Fruit fly (Drosophila melanogaster) whole organism, embryonic: ENCODE measurements around the gene Chpf.

Experiments
- CG11398 ChIP-seq: fragments of 200-800 bp; sonication (Bioruptor generic); optimal IDR thresholded peaks from 2 replicates; lab custom pipeline; 2016; ENCODE audit warnings: missing biosample characterization, missing genetic modification characterization
- CG11696 ChIP-seq: fragments of 200-800 bp; sonication (Bioruptor generic); IDR thresholded peaks from 2 replicates; pipeline ENCODE4 v1.3.6; 2022; ENCODE audit warnings: missing biosample characterization, missing genetic modification characterization
- CG13287 ChIP-seq: fragments of 200-800 bp; sonication (Bioruptor generic); IDR thresholded peaks from 2 replicates; pipeline ENCODE4 v1.3.6; 2022; ENCODE audit warnings: missing biosample characterization, missing genetic modification characterization; ENCODE audit not compliant: partially characterized antibody
- CG13775 ChIP-seq: fragments of 200-800 bp; sonication (Bioruptor generic); optimal IDR thresholded peaks from 3 replicates; lab custom pipeline; 2017; ENCODE audit warnings: missing biosample characterization, mild to moderate bottlenecking, missing genetic modification characterization
- CG14965 ChIP-seq: fragments of 200-800 bp; sonication (Bioruptor generic); optimal IDR thresholded peaks from 2 replicates; lab custom pipeline; 2016; ENCODE audit warnings: missing biosample characterization, missing genetic modification characterization, borderline replicate concordance
- CG17385 ChIP-seq: fragments of 200-800 bp; sonication (Bioruptor generic); optimal IDR thresholded peaks from 3 replicates; lab custom pipeline; 2018; ENCODE audit warnings: missing biosample characterization, mild to moderate bottlenecking, missing genetic modification characterization
- CG2120 ChIP-seq: fragments of 200-800 bp; sonication (Bioruptor generic); optimal IDR thresholded peaks from 3 replicates; lab custom pipeline; 2016; ENCODE audit warnings: missing biosample characterization, missing genetic modification characterization
- CG2129 ChIP-seq: fragments of 200-800 bp; sonication (Bioruptor generic); IDR thresholded peaks from 2 replicates; pipeline ENCODE4 v1.3.6; 2022; ENCODE audit warnings: missing biosample characterization, missing genetic modification characterization; ENCODE audit not compliant: partially characterized antibody
- CG2712 ChIP-seq: fragments of 200-800 bp; optimal IDR thresholded peaks from 3 replicates; lab custom pipeline; 2019; ENCODE audit warnings: missing biosample characterization, mild to moderate bottlenecking, missing genetic modification characterization, moderate library complexity
- CG30431 ChIP-seq: fragments of 200-800 bp; sonication (Bioruptor generic); optimal IDR thresholded peaks from 2 replicates; lab custom pipeline; 2017; ENCODE audit warnings: missing biosample characterization, missing genetic modification characterization
- CG31224 ChIP-seq: fragments of 200-800 bp; sonication (Bioruptor generic); IDR thresholded peaks from 2 replicates; pipeline ENCODE4 v1.3.6; 2022; ENCODE audit warnings: missing biosample characterization, missing genetic modification characterization
- CG32532 ChIP-seq: fragments of 200-800 bp; sonication (Bioruptor generic); IDR thresholded peaks from 2 replicates; pipeline ENCODE4 v1.3.6; 2022; ENCODE audit warnings: missing biosample characterization, missing genetic modification characterization
- CG4282 ChIP-seq: fragments of 200-800 bp; sonication (Bioruptor generic); optimal IDR thresholded peaks from 2 replicates; lab custom pipeline; 2016; ENCODE audit warnings: missing biosample characterization, missing genetic modification characterization
- CG4328 ChIP-seq: fragments of 200-800 bp; sonication (Bioruptor generic); optimal IDR thresholded peaks from 3 replicates; lab custom pipeline; 2017; ENCODE audit warnings: missing biosample characterization, missing genetic modification reagents, missing genetic modification characterization
- CG5245 ChIP-seq: fragments of 200-800 bp; sonication (Bioruptor generic); optimal IDR thresholded peaks from 3 replicates; lab custom pipeline; 2016; ENCODE audit warnings: missing biosample characterization, missing genetic modification characterization
- CG6254 ChIP-seq: fragments of 200-800 bp; sonication (Bioruptor generic); optimal IDR thresholded peaks from 3 replicates; lab custom pipeline; 2017; ENCODE audit warnings: mild to moderate bottlenecking, missing biosample characterization, missing genetic modification reagents, missing genetic modification characterization
- CG7357 ChIP-seq: fragments of 200-800 bp; sonication (Bioruptor generic); IDR thresholded peaks from 3 replicates; pipeline ENCODE4 v1.3.6; 2022; ENCODE audit warnings: missing biosample characterization, missing genetic modification characterization
- CG7928 ChIP-seq: fragments of 200-800 bp; sonication (Bioruptor generic); optimal IDR thresholded peaks from 2 replicates; lab custom pipeline; 2017; ENCODE audit warnings: missing biosample characterization, mild to moderate bottlenecking, missing genetic modification characterization
- CG7963 ChIP-seq: fragments of 200-800 bp; sonication (Bioruptor generic); IDR thresholded peaks from 3 replicates; pipeline ENCODE4 v1.3.6; 2022; ENCODE audit warnings: missing biosample characterization, missing genetic modification characterization; ENCODE audit not compliant: partially characterized antibody
- CG8281 ChIP-seq: fragments of 200-800 bp; sonication (Bioruptor generic); optimal IDR thresholded peaks from 2 replicates; lab custom pipeline; 2018; ENCODE audit warnings: missing biosample characterization, mild to moderate bottlenecking, missing genetic modification characterization, moderate library complexity
- CG8944 ChIP-seq: fragments of 200-800 bp; sonication (Bioruptor generic); optimal IDR thresholded peaks from 3 replicates; lab custom pipeline; 2016; ENCODE audit warnings: missing biosample characterization, missing genetic modification characterization
- CG9215 ChIP-seq: fragments of 200-800 bp; sonication (Bioruptor generic); IDR thresholded peaks from 2 replicates; pipeline ENCODE4 v1.3.6; 2022; ENCODE audit warnings: missing biosample characterization, missing genetic modification characterization
- CG9609 ChIP-seq: fragments of 200-800 bp; sonication (Bioruptor generic); optimal IDR thresholded peaks from 3 replicates; lab custom pipeline; 2016; ENCODE audit warnings: missing biosample characterization, missing genetic modification characterization
- Chrac-16 ChIP-seq: fragments of 200-800 bp; sonication (Bioruptor generic); optimal IDR thresholded peaks from 3 replicates; lab custom pipeline; 2016; ENCODE audit warnings: missing biosample characterization, missing genetic modification characterization
- D ChIP-seq, 2 experiments: fragments of 200-800 bp in 1 of 2; fragments of >200 bp in 1 of 2; sonication (Bioruptor generic) in 1 of 2; optimal IDR thresholded peaks; 2 replicates in 1 of 2; 3 replicates in 1 of 2; lab custom pipeline; 2017; ENCODE audit warnings: mild to moderate bottlenecking in 1 of 2, missing biosample characterization in 1 of 2, missing genetic modification characterization in 1 of 2, missing genetic modification reagents in 1 of 2
- Dad ChIP-seq: fragments of 200-800 bp; sonication (Bioruptor generic); optimal IDR thresholded peaks from 3 replicates; lab custom pipeline; 2016; ENCODE audit warnings: missing biosample characterization, missing genetic modification characterization
- Dp ChIP-seq: fragments of 200-800 bp; sonication (Bioruptor generic); optimal IDR thresholded peaks from 2 replicates; lab custom pipeline; 2018; ENCODE audit warnings: missing biosample characterization, mild to moderate bottlenecking, missing genetic modification characterization, moderate library complexity
- Fer2 ChIP-seq: fragments of 200-800 bp; sonication (Bioruptor generic); optimal IDR thresholded peaks from 2 replicates; lab custom pipeline; 2018; ENCODE audit warnings: missing biosample characterization, mild to moderate bottlenecking, missing genetic modification characterization, moderate library complexity
- Gsc ChIP-seq: fragments of 200-800 bp; sonication (Bioruptor generic); IDR thresholded peaks from 2 replicates; pipeline ENCODE4 v1.3.6; 2022; ENCODE audit warnings: missing biosample characterization, missing genetic modification characterization
- Kr ChIP-seq: fragments of 200-800 bp; sonication (Bioruptor generic); optimal IDR thresholded peaks from 2 replicates; lab custom pipeline; 2017; ENCODE audit warnings: missing biosample characterization, mild to moderate bottlenecking, missing genetic modification characterization
- Lpt ChIP-seq: fragments of >200 bp; optimal IDR thresholded peaks from 2 replicates; lab custom pipeline; 2018; ENCODE audit warnings: missing biosample characterization, missing genetic modification characterization
- Med ChIP-seq: fragments of 200-800 bp; sonication (Bioruptor generic); peaks from one replicate; lab custom pipeline; 2016; ENCODE audit warnings: missing biosample characterization, missing genetic modification characterization, mild to moderate bottlenecking, inconsistent platforms, moderate library complexity
- Nf-YA ChIP-seq: fragments of 200-800 bp; sonication (Bioruptor generic); IDR thresholded peaks from 2 replicates; pipeline ENCODE4 v1.3.6; 2022; ENCODE audit warnings: missing biosample characterization, missing genetic modification characterization
- Nf-YC ChIP-seq: fragments of 200-800 bp; optimal IDR thresholded peaks from 3 replicates; lab custom pipeline; 2019; ENCODE audit warnings: missing biosample characterization, mild to moderate bottlenecking, missing genetic modification characterization, moderate library complexity
- Oaz ChIP-seq: fragments of 200-800 bp; sonication (Bioruptor generic); IDR thresholded peaks from 2 replicates; pipeline ENCODE4 v1.3.6; 2022; ENCODE audit warnings: missing biosample characterization, missing genetic modification characterization
- Ravus ChIP-seq: fragments of 200-800 bp; sonication (Bioruptor generic); IDR thresholded peaks from 2 replicates; pipeline ENCODE4 v1.3.6; 2022; ENCODE audit warnings: missing biosample characterization, missing genetic modification characterization
- Rx ChIP-seq: fragments of 200-800 bp; sonication (Bioruptor generic); IDR thresholded peaks from 2 replicates; pipeline ENCODE4 v1.3.6; 2022; ENCODE audit warnings: missing biosample characterization, missing genetic modification characterization
- YL-1 ChIP-seq: fragments of 200-800 bp; sonication (Bioruptor generic); optimal IDR thresholded peaks from 3 replicates; lab custom pipeline; 2017; ENCODE audit warnings: missing biosample characterization, mild to moderate bottlenecking, missing genetic modification characterization
- abd-A ChIP-seq: fragments of 200-800 bp; sonication (Bioruptor generic); optimal IDR thresholded peaks from 3 replicates; lab custom pipeline; 2019; ENCODE audit warnings: missing biosample characterization, mild to moderate bottlenecking, missing genetic modification characterization, moderate library complexity
- bigmax ChIP-seq: fragments of 200-800 bp; sonication (Bioruptor generic); optimal IDR thresholded peaks from 2 replicates; lab custom pipeline; 2018; ENCODE audit warnings: missing biosample characterization, mild to moderate bottlenecking, missing genetic modification characterization
- eve ChIP-seq, 2 experiments: fragments of >200 bp; optimal IDR thresholded peaks; 2 replicates each; lab custom pipeline; 2017; ENCODE audit warnings: missing biosample characterization in 2 of 2, missing genetic modification characterization in 2 of 2
- fru ChIP-seq: fragments of >200 bp; optimal IDR thresholded peaks from 2 replicates; lab custom pipeline; 2017
- fu2 ChIP-seq: fragments of 200-800 bp; sonication (Bioruptor generic); optimal IDR thresholded peaks from 2 replicates; lab custom pipeline; 2016; ENCODE audit warnings: missing biosample characterization, missing genetic modification characterization
- grau ChIP-seq: fragments of 200-800 bp; optimal IDR thresholded peaks from 3 replicates; lab custom pipeline; 2019; ENCODE audit warnings: missing biosample characterization, mild to moderate bottlenecking, missing genetic modification characterization, moderate library complexity
- kah ChIP-seq: fragments of 200-800 bp; sonication (Bioruptor generic); optimal IDR thresholded peaks from 2 replicates; lab custom pipeline; 2018; ENCODE audit warnings: missing biosample characterization, mild to moderate bottlenecking, missing genetic modification characterization
- lab ChIP-seq: fragments of 200-800 bp; sonication (Bioruptor generic); optimal IDR thresholded peaks from 3 replicates; lab custom pipeline; 2017; ENCODE audit warnings: missing biosample characterization, missing genetic modification characterization, mild to moderate bottlenecking, moderate library complexity, missing genetic modification reagents
- oc ChIP-seq: fragments of 200-800 bp; sonication (Bioruptor generic); optimal IDR thresholded peaks from 2 replicates; lab custom pipeline; 2018; ENCODE audit warnings: missing biosample characterization, mild to moderate bottlenecking, missing genetic modification characterization, moderate library complexity
- peb ChIP-seq: fragments of 200-800 bp; sonication (Bioruptor generic); IDR thresholded peaks from 2 replicates; pipeline ENCODE4 v1.3.6; 2022; ENCODE audit warnings: missing biosample characterization, missing genetic modification characterization
- psq ChIP-seq: fragments of 200-800 bp; sonication (Bioruptor generic); optimal IDR thresholded peaks from 2 replicates; lab custom pipeline; 2017; ENCODE audit warnings: missing biosample characterization, missing genetic modification characterization
- sr ChIP-seq: fragments of 200-800 bp; sonication (Bioruptor generic); IDR thresholded peaks from 3 replicates; pipeline ENCODE4 v1.3.6; 2022; ENCODE audit warnings: missing biosample characterization, missing genetic modification characterization
- tgo ChIP-seq: fragments of 200-800 bp; sonication (Bioruptor generic); IDR thresholded peaks from 3 replicates; pipeline ENCODE4 v1.3.6; 2022; ENCODE audit warnings: missing biosample characterization, missing genetic modification characterization
- twi ChIP-seq: fragments of 200-800 bp; optimal IDR thresholded peaks from 2 replicates; lab custom pipeline; 2019; ENCODE audit warnings: missing biosample characterization, mild to moderate bottlenecking, missing genetic modification characterization, moderate library complexity

The Chpf gene

DNA sequence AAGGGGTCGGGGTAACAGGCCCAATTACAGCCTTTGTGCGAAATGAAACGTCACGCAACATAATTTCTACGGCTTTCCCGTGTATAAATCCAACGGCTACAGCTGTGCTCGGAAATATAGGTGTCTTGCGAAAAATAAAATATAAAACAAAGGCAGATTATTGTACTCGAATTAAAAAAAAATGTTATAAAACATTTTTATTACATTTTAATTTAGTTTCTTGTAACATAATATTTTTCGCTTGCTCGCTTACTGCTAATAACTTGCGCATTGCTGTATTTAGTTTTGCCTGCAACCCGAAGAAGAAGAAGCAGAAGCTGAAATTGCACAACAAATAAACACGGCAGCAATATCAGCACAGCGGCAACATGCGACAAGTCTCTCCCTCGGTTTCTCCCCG lies 30.8 kb upstream of the Chpf start (continued):
- TF ChIP-seq twi (tag; lab: Kevin White, UChicago) (no peak), tgo (GFP tag; lab: Robert Waterston, UW) (peak; percentile 46; the same call in 2 of the 3 replicates), abd-A (tag; lab: Kevin White, UChicago) (no peak), Nf-YA (GFP tag; lab: Robert Waterston, UW) (no peak; the same call in 1 of the 2 replicates), CG9215 (GFP tag; lab: Robert Waterston, UW) (no peak), peb (GFP tag; lab: Robert Waterston, UW) (no peak), CG30431 (GFP tag; lab: Kevin White, UChicago) (no peak), CG7357 (GFP tag; lab: Robert Waterston, UW) (no peak), Gsc (no peak), CG17385 (GFP tag; lab: Kevin White, UChicago) (peak; percentile 61), fu2 (no peak), CG11696 (peak; percentile 68), CG2712 (tag; lab: Kevin White, UChicago) (peak; percentile 61), CG13775 (GFP tag; lab: Kevin White, UChicago) (peak; percentile 19), CG4328 (GFP tag; lab: Kevin White, UChicago) (no peak), Ravus (GFP tag; lab: Robert Waterston, UW) (no peak), Dad (GFP tag; lab: Kevin White, UChicago) (no peak), CG5245 (GFP tag; lab: Kevin White, UChicago) (no peak), Nf-YC (tag; lab: Kevin White, UChicago) (no peak), CG8944 (no peak), Chrac-16 (GFP tag; lab: Kevin White, UChicago) (peak; percentile 20), CG31224 (GFP tag; lab: Robert Waterston, UW) (no peak), CG4282 (GFP tag; lab: Kevin White, UChicago) (no peak), CG32532 (peak; percentile 28; the same call in 1 of the 2 replicates), CG2129 (GFP tag; lab: Robert Waterston, UW) (no peak), CG13287 (GFP tag; lab: Robert Waterston, UW) (no peak), Lpt (no peak), D (optimal IDR thresholded peaks at IDR 0.05; lab: Kevin White, UChicago) (no peak), D (GFP tag; optimal IDR thresholded peaks at IDR 0.05; lab: Kevin White, UChicago) (peak; percentile 23), bigmax (GFP tag; lab: Kevin White, UChicago) (no peak), fru (lab: Kevin White, UChicago) (no peak), Dp (GFP tag; lab: Kevin White, UChicago) (no peak), grau (tag; lab: Kevin White, UChicago) (peak; percentile 35), eve (GFP tag; optimal IDR thresholded peaks at IDR 0.05; lab: Kevin White, UChicago) (peak in 1 of 2 experiments; percentile 50), psq (GFP tag; lab: Kevin White, UChicago) (no peak), sr (GFP tag; lab: Robert Waterston, UW) (no peak), Rx (GFP tag; lab: Robert Waterston, UW) (peak; percentile 35; the same call in 1 of the 2 replicates), kah (GFP tag; lab: Kevin White, UChicago) (no peak), CG8281 (tag; lab: Kevin White, UChicago) (no peak), YL-1 (GFP tag; lab: Kevin White, UChicago) (no peak), lab (peak; percentile 18), CG14965 (GFP tag; lab: Kevin White, UChicago) (no peak), Oaz (GFP tag; lab: Robert Waterston, UW) (no peak), CG7963 (GFP tag; lab: Robert Waterston, UW) (no peak), CG6254 (no peak), Fer2 (tag; lab: Kevin White, UChicago) (no peak), CG9609 (no peak), CG2120 (no peak), Kr (GFP tag; lab: Kevin White, UChicago) (no peak), Med (GFP tag; lab: Kevin White, UChicago) (peak; percentile 71), CG11398 (GFP tag; lab: Kevin White, UChicago) (no peak), CG7928 (no peak), oc (tag; lab: Kevin White, UChicago) (peak; percentile 37)
